Fruit fly (Drosophila melanogaster): ENCODE data around the gene jumu.

DNA sequence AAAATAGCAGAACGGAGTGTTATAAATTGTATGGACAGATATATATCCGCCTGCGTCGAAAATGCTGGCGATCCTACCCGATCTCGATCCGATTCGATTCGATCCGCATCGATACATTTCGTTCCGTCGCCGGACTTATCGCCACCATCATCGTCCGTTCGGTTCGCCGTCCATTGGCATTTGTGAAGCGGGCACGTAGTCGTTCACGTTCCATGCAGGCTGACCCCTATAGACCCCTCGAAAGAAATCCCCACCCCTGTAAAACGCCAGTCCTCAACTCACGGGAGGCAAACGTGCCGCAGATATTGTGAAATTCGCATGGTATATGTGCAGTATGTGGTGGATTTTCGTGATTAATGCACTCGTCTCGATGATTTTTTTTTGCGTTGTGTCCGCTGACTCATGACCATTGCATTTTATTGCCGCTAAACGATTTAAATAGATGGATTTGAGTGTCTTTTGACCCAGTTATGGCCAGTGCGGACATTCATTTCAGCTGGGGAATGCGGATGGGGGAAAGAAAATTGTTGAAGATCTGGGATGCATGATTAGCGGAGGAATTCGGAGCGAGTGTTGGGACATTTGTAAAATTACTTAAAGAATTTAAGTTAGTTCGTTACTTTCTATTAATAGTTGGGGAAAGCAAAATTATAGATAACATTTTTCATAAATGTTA, 42.0 kb downstream of the jumu start:
- TF ChIP-seq CTCF (optimal IDR thresholded peaks at IDR 0.05) = no peak
- TF ChIP-seq CG8478 (optimal IDR thresholded peaks at IDR 0.05) = no peak

Data from S2 (cell line).